Worm (Caenorhabditis elegans): ENCODE measurements around the gene T24B8.3.

T24B8.3 gene

DNA sequence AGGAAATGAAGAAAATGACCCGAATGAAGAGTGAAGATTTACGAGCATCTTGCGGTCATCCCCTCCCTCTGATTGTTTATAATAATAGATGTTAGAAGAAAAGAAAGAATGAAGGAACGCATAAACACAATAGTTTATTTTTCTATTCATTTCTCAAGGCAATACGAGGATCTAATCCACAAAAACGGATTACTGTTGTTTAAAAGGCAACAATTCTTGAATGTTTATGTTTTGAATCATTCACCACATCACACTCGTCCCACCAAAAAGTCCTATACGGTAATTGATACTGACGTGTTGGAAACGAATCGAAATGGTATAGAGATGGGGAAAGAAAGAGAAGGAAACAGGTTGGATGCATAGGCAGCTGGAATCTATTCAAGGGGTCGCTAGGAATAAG lies 39.3 kb downstream of the T24B8.3 start:
- no peak for TF ChIP-seq cebp-2 (GFP tag; IDR thresholded peaks at IDR 0.05)
- TF ChIP-seq die-1 (tag; optimal IDR thresholded peaks at IDR 0.05), result no peak
- TF ChIP-seq lin-35 (GFP tag; optimal IDR thresholded peaks at IDR 0.05), result no peak
- TF ChIP-seq Y95B8A.8 (GFP tag; IDR thresholded peaks at IDR 0.05), result no peak
- TF ChIP-seq F33H1.4 (GFP tag; IDR thresholded peaks at IDR 0.05), result no peak
- no peak for TF ChIP-seq madf-8 (GFP tag; conservative IDR thresholded peaks at IDR 0.05)
- no peak for TF ChIP-seq lsl-1 (GFP tag; optimal IDR thresholded peaks at IDR 0.05)
- no peak for TF ChIP-seq fkh-3 (tag; optimal IDR thresholded peaks at IDR 0.05)
- no peak for TF ChIP-seq chd-7 (tag; optimal IDR thresholded peaks at IDR 0.05)
- TF ChIP-seq egl-18 (GFP tag; IDR thresholded peaks at IDR 0.05), result no peak

DNA sequence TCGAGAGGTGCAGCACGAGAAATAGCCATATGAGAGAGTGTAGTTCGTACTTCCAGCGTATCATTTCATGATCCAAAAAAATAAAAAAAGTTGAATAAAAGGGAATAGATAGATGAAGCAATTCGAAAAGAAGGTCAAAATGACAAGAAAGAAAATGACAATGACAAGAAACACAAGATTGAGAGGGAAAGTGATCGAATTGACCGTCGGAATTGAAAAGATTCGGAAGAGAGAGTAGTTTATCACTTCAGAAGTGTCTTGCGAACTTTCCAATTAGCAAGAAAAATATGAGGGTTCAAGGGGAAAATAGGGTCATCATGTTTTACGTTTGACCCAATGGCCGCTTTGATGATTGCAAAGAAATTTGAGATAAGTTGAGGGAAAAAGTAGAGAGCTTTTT lies 41.2 kb downstream of the T24B8.3 start, which contains the start of gene dep-1:
TSS of gene dep-1 (minus strand) at position 95 of the 400 bp plus-strand sequence.
- TF ChIP-seq Y53G8AR.9 (GFP tag; conservative IDR thresholded peaks at IDR 0.05), result no peak
- TF ChIP-seq attf-3 (GFP tag; conservative IDR thresholded peaks at IDR 0.05), result no peak
- no peak for TF ChIP-seq hrde-1 (tag; optimal IDR thresholded peaks at IDR 0.05; ENCODE audit: borderline replicate concordance)

DNA sequence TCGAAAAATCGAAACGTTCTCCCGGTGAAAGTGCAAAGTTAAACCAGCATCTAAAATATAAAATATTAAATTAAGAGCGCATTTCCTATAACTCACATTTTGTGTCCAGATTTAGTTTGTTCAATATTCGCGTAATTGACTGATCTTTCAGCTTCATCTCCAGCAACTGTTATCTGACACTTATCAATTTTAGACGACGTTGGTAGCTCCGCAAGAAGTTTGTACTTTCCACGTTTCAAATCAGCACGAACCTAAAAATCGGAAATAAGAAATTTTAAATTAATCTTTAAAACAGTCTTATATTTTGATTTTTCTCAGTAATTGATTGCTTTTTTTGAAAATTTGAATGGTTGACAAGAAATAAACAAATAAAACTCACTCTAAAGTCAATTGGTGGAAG lies 43.3 kb downstream of the T24B8.3 start:
- TF ChIP-seq aptf-2 (GFP tag; conservative IDR thresholded peaks at IDR 0.05), result no peak
- no peak for TF ChIP-seq atf-7 (tag; optimal IDR thresholded peaks at IDR 0.05)

DNA sequence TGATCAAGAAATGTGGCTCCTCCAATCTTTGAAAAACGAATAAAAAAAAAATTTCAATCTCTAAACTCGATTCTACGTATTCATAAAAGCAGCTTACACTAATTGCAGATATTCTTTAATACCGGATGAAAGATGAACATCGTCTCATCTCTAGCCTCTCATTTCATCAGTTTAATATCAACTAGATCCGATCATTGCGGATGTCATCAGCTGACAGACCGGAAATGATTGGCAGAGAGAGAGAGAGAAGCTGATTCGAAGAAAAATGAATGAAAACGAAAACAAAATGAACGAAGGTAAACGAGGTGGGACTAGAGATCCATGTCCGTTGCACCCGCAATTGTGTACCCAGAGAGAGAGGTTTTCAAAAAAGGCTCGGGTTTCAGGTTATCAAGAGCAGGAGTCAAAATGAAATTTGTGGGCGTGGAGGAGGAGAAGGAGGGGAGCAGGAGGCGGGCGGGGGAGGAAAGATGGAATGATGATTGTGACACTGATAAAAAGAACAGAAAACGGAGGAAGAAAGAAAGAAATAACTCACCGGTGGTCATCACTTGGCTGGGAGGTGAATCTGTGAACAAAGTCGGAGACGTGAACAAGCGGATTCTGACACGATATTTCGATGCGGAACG lies 45.9 kb downstream of the T24B8.3 start:
- TF ChIP-seq fkh-3 (tag; optimal IDR thresholded peaks at IDR 0.05), result no peak
- 0 out of 2 replicates have a peak, but pooled peaks have one; percentile 9 for TF ChIP-seq dox-1 (GFP tag; IDR thresholded peaks at IDR 0.05)

DNA sequence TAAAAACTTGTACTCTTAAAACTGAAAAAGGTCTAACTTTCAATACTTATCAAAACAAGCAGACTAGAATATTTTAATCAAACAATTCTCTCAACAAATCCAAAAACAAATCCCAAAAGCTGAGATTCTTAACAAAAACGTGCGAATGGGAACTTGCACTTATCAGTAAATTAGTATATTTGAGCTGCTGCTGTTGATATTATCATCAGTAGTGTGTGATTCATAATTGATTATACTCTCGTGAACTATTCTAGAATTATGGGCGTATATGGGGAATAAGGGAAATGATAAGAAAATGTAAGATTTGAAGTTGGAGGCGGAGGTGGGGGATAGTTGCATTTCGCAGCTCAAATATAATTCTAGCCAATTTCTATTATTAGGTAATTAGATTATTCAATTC lies 46.7 kb downstream of the T24B8.3 start:
- no peak for TF ChIP-seq lin-35 (GFP tag; optimal IDR thresholded peaks at IDR 0.05)

DNA sequence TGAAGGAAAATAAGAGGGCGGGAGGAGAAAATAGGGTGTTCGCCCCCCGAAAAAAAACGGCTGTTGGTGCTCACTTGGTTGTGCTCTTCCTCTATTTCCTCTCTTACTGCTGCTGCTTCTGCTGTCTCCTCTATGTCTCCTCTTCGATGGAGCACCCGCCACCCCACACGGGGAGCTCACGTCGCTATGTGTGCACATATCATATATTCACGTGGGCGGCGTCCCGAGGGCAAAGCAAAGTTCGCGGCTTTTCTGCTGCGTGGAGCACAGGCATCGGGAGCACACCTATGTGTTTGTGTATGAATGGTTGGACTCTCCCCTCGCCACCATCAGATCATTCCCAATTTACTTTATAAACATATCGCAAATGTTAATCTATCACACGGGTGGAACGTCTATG lies 47.6 kb downstream of the T24B8.3 start:
- TF ChIP-seq chd-7 (tag; optimal IDR thresholded peaks at IDR 0.05) (peak; percentile 36), hlh-26 (GFP tag; conservative IDR thresholded peaks at IDR 0.05) (no peak), mcd-1 (GFP tag; IDR thresholded peaks at IDR 0.05) (0 out of 2 replicates have a peak, but pooled peaks have one; percentile 40), hmg-1.2 (GFP tag; IDR thresholded peaks at IDR 0.05) (0 out of 2 replicates have a peak, but pooled peaks have one; percentile 19), B0261.1 (tag; optimal IDR thresholded peaks at IDR 0.05) (no peak), egrh-3 (GFP tag; IDR thresholded peaks at IDR 0.05) (peak; percentile 38; the same call in 1 of the 2 replicates), zfh-2 (GFP tag; conservative IDR thresholded peaks at IDR 0.05) (peak; percentile 93), ztf-6 (GFP tag; IDR thresholded peaks at IDR 0.05) (0 out of 2 replicates have a peak, but pooled peaks have one; percentile 4), dox-1 (GFP tag; IDR thresholded peaks at IDR 0.05) (peak; percentile 41; the same call in 1 of the 2 replicates), rec-8 (tag; optimal IDR thresholded peaks at IDR 0.05) (no peak), K12H6.12 (tag; optimal IDR thresholded peaks at IDR 0.05) (peak; percentile 55), ceh-27 (GFP tag; optimal IDR thresholded peaks at IDR 0.05) (peak; percentile 31)

DNA sequence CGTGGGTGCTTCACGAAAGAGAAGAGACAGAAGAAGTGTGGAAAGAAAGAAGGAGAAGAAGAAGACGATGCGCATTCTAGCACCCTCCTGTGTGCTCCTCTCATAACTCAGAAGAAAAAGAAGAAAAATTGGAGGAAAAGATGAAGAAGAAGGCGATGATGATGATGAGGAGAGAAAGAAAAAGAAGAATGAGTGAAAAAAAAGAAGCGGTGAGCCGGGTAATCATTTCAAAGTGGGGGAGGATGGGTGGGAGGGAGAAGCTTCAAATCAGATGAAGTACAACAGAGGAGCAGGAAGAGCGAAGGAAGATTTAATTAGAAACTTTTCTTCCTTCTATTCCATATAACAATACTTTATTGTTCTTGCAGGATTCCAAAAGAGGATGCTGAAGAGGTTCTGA lies 50.2 kb downstream of the T24B8.3 start:
- TF ChIP-seq zfh-2 (GFP tag; conservative IDR thresholded peaks at IDR 0.05) (0 out of 2 replicates have a peak, but pooled peaks have one; percentile 22), tbx-9 (tag; optimal IDR thresholded peaks at IDR 0.05; ENCODE audit: borderline replicate concordance) (no peak)
